Worm (Caenorhabditis elegans) whole organism, L4 larva: ENCODE results near the gene rpb-12.

Experiments
- F26F4.8 ChIP-seq: fragments of 200-800 bp; sonication (Bioruptor generic); conservative IDR thresholded peaks from 2 replicates; pipeline ENCODE4 v1.3.6; 2022; ENCODE audit warnings: missing genetic modification characterization, missing compliant biosample characterization
- aly-2 ChIP-seq: sonication (generic microtip); optimal IDR thresholded peaks from 2 replicates; lab custom pipeline; 2018; ENCODE audit warnings: missing biosample characterization, missing genetic modification characterization
- arid-1 ChIP-seq: fragments of 200-800 bp; sonication (Bioruptor generic); conservative IDR thresholded peaks from 2 replicates; pipeline ENCODE4 v1.3.6; 2022; ENCODE audit warnings: missing genetic modification reagents, missing genetic modification characterization, missing compliant biosample characterization
- fkh-10 ChIP-seq: fragments of 150-350 bp; optimal IDR thresholded peaks from 2 replicates; lab custom pipeline; 2014; ENCODE audit warnings: missing biosample characterization, missing genetic modification reagents, missing genetic modification characterization
- fos-1 ChIP-seq: fragments of 150-350 bp; optimal IDR thresholded peaks from 2 replicates; lab custom pipeline; 2014; ENCODE audit warnings: missing biosample characterization, missing genetic modification characterization
- jun-1 ChIP-seq: fragments of 150-350 bp; optimal IDR thresholded peaks from 2 replicates; lab custom pipeline; 2014; ENCODE audit warnings: missing biosample characterization, missing genetic modification reagents, missing genetic modification characterization
- lin-15B ChIP-seq: fragments of 150-350 bp; sonication (generic microtip); optimal IDR thresholded peaks from 3 replicates; lab custom pipeline; 2014; ENCODE audit warnings: missing biosample characterization, missing genetic modification characterization
- nhr-237 ChIP-seq: sonication (generic microtip); optimal IDR thresholded peaks from 2 replicates; lab custom pipeline; 2017; ENCODE audit warnings: missing biosample characterization, missing genetic modification characterization
- snpc-4 ChIP-seq: fragments of 150-350 bp; optimal IDR thresholded peaks from 2 replicates; lab custom pipeline; 2014; ENCODE audit warnings: missing biosample characterization, missing genetic modification characterization
- unc-39 ChIP-seq: sonication (generic microtip); optimal IDR thresholded peaks from 2 replicates; lab custom pipeline; 2017; ENCODE audit warnings: missing biosample characterization, missing genetic modification characterization
- unc-62 ChIP-seq, 3 experiments: fragments of 150-350 bp in 1 of 3; sonication (generic microtip); optimal IDR thresholded peaks in 2 of 3; peaks in 1 of 3; 1 replicate in 1 of 3; 2 replicates in 2 of 3; lab custom pipeline; 2014 to 2017; ENCODE audit warnings: missing biosample characterization in 3 of 3, missing genetic modification characterization in 3 of 3, missing genetic modification reagents in 3 of 3, missing genotype in 1 of 3
- zip-11 ChIP-seq: fragments of 200-800 bp; sonication (Bioruptor generic); IDR thresholded peaks from 2 replicates; pipeline ENCODE4 v1.3.6; 2022; ENCODE audit warnings: missing genetic modification characterization, missing compliant biosample characterization

DNA sequence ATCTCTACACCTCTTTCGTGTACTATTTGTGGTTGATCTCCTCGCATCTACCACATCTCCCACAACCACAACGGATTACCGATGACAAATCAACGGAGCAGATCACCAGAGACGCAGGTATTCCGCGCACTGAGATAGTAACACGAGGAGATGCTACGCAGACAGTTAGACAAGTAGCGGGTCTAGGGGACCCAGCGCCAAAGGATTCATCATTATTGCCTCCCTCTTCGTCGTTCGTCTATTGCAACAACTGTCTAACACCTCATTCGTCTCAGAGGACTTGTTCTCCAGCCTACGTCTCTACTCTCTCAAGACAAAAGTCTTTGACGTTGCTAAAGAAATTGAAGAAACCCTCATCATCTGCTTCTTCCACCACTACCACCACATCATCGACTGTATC is 25.1 kb downstream of the rpb-12 start:
- TF ChIP-seq snpc-4 (tag; lab: Kevin White, UChicago) (no peak), F26F4.8 (GFP tag; lab: Robert Waterston, UW) (no peak), arid-1 (GFP tag; lab: Robert Waterston, UW) (no peak), lin-15B (tag; lab: Kevin White, UChicago) (no peak), fkh-10 (GFP tag; lab: Kevin White, UChicago) (no peak), jun-1 (tag; lab: Kevin White, UChicago) (no peak), unc-62 (GFP tag; optimal IDR thresholded peaks at IDR 0.05 in 1 of 2; lab: Kevin White, UChicago) (no peak), unc-62 (tag; optimal IDR thresholded peaks at IDR 0.05; lab: Kevin White, UChicago) (no peak), fos-1 (tag; lab: Kevin White, UChicago) (no peak), zip-11 (GFP tag; lab: Robert Waterston, UW) (no peak), nhr-237 (no peak), unc-39 (no peak), aly-2 (no peak)
